Worm (Caenorhabditis elegans): ENCODE results near the gene ccpp-6.

Gene ccpp-6

DNA sequence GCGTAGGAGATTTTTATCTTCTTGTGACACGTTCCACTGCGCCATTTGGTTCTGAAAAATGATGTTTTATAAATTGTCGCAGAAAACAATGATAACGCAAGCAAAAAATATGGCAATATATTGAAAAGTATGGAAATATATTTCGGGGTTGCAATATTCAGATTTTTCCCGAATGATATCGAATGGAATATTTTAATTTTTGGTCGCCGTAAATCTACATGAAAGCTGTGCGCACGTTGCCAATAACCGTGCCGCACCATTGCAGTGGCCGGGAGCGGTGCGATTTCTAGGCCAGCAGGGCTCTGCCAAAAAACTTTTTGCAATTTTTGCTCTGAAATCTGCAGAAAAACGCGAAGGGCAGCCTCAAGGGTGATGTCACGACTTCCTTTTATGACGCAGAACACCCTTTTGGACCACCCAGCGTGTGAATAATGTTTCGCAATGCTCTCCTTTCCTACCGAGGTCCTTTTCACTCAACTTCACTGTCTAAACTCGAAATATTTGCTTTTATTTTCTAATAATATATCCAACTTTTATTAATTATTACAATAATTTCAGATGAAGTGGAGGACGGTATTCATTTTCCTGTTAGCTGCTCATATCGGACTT lies 28.9 kb downstream of the ccpp-6 start, which contains the start of the genes F09E5.11 and bmy-1:
TSS of gene F09E5.11 (minus strand) at position 51 of the 609 bp plus-strand sequence.
TSS of gene bmy-1 (plus strand) at position 559 of the 609 bp plus-strand sequence.
- peak; percentile 21 for TF ChIP-seq ceh-13 (GFP tag; optimal IDR thresholded peaks at IDR 0.05)
- no peak for TF ChIP-seq hmbx-1 (tag; optimal IDR thresholded peaks at IDR 0.05)
- peak; percentile 74 for TF ChIP-seq pes-1 (GFP tag; IDR thresholded peaks at IDR 0.05)
- TF ChIP-seq ets-7 (tag; optimal IDR thresholded peaks at IDR 0.05), result peak; percentile 23
- peak; percentile 61 for TF ChIP-seq F13C5.2 (tag; optimal IDR thresholded peaks at IDR 0.05)
- peak; percentile 79 for TF ChIP-seq tbx-37 (GFP tag; conservative IDR thresholded peaks at IDR 0.05)
- TF ChIP-seq tbx-11 (GFP tag; IDR thresholded peaks at IDR 0.05), result 0 out of 2 replicates have a peak, but pooled peaks have one; percentile 42
- TF ChIP-seq aly-1 (tag; optimal IDR thresholded peaks at IDR 0.05), result no peak
- TF ChIP-seq hmg-4 (GFP tag; optimal IDR thresholded peaks at IDR 0.05), result peak; percentile 74
- no peak for TF ChIP-seq ama-1 (optimal IDR thresholded peaks at IDR 0.05)
- TF ChIP-seq hnd-1 (tag; optimal IDR thresholded peaks at IDR 0.05), result no peak
- TF ChIP-seq scrt-1 (GFP tag; IDR thresholded peaks at IDR 0.05), result no peak
- TF ChIP-seq tra-4 (tag; optimal IDR thresholded peaks at IDR 0.05), result no peak
- TF ChIP-seq sea-1 (GFP tag; conservative IDR thresholded peaks at IDR 0.05), result 0 out of 2 replicates have a peak, but pooled peaks have one; percentile 23
- 0 out of 2 replicates have a peak, but pooled peaks have one; percentile 11 for TF ChIP-seq flt-1 (GFP tag; IDR thresholded peaks at IDR 0.05)
- TF ChIP-seq B0310.2 (tag; optimal IDR thresholded peaks at IDR 0.05), result no peak
- no peak for TF ChIP-seq ceh-36 (tag; optimal IDR thresholded peaks at IDR 0.05)

DNA sequence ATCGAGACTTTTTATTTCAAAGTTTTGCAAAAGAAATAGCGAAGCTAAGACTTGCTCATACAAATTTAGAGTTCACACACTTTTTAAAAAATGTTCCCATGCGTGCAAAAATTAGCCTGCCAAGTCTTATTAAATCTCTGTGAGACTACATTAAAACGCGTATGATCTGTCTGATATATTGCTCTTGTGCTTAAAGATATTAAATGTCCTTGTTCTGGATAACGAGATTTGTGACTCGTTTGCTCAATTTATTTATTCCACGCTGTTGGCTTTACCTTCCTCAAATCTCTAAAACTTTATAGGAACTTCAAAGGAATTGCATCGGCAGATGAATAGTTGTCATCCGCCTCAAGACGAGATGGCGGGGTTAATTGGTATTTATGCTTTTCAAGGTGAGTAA lies 31.7 kb downstream of the ccpp-6 start, which contains the start of gene srg-69:
TSS of gene srg-69 (plus strand) at position 301 of the 400 bp plus-strand sequence.
- TF ChIP-seq flt-1 (GFP tag; IDR thresholded peaks at IDR 0.05), result no peak
- no peak for TF ChIP-seq hmg-4 (GFP tag; optimal IDR thresholded peaks at IDR 0.05)

DNA sequence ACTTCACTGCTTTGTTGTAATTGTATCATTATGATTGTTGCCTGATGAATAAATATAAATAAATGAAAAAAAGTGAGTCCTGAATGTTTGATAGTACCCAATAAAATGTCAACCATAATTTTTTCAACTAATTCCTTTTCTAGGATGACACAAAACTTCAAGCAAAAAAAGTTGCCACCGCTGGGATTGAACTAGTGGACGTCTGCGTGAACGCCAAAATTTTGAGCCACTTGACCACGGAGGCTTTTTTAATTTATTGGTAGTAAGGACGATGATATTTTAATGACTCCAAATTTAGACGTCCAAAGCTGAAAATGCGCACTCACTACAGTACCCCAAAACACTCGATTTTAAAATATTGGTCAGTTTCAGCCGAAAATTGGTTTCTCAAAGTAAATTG lies 33.5 kb downstream of the ccpp-6 start:
- peak; percentile 46; the same call in 1 of the 2 replicates for TF ChIP-seq pes-1 (GFP tag; IDR thresholded peaks at IDR 0.05)
- TF ChIP-seq ets-7 (tag; optimal IDR thresholded peaks at IDR 0.05), result no peak

DNA sequence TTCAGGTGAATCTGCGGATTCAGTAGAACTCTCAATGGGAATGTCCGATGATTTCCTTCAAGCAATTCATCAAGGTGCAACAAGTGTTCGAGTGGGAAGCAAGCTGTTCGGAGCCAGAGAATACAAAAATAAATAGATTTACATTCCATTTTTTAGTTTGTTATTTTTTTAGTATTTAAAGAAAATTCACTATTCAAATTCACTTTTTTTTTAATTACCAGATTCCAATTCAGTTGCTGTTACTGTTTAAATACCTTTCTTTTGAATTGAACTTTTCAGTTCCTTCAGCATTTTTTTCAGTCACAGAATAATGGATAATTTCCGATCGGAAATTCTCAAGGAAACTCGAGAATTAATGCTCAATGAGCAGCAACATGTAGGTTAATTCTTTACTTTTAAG lies 35.3 kb downstream of the ccpp-6 start, which contains the start of gene F09E5.7:
TSS of gene F09E5.7 (plus strand) at position 301 of the 400 bp plus-strand sequence.
- TF ChIP-seq flt-1 (GFP tag; IDR thresholded peaks at IDR 0.05), result no peak

DNA sequence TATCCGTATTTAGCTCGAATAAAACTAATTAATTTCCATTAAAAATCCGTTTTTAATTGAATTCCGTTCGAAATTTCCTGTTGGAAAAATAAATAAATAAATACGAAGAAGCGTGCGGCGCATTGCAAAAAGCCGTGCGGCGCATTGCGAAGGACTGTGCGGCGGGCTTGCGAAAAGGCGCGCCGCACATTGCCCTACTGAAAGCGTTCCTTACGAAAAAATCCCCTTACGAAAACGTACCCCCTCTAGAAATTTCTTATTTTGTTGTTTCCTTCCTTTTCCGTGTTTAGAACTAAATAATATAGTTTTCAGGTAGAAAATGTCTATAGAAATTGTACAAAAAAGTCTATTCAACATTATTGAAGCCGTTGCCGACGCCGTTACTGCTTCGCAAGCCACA lies 36.8 kb downstream of the ccpp-6 start, which contains the start of gene F09E5.8:
TSS of gene F09E5.8 (plus strand) at position 313 of the 400 bp plus-strand sequence.
- TF ChIP-seq tbx-11 (GFP tag; IDR thresholded peaks at IDR 0.05), result peak; percentile 76
- TF ChIP-seq pes-1 (GFP tag; IDR thresholded peaks at IDR 0.05), result peak; percentile 81
- 0 out of 2 replicates have a peak, but pooled peaks have one; percentile 35 for TF ChIP-seq scrt-1 (GFP tag; IDR thresholded peaks at IDR 0.05)

DNA sequence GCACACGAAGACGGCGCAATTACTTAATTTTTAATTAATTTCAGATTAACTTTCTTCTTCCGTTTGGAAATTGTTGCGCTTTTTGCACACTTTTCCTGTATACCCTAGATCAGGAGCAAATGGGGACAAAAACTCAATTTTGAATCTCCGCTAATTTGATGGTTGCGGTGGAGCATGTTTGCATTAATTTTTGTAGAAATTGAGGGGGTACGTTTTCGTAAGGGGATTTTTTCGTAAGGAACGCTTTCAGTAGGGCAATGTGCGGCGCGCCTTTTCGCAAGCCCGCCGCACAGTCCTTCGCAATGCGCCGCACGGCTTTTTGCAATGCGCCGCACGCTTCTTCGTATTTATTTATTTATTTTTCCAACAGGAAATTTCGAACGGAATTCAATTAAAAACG lies 40.8 kb downstream of the ccpp-6 start:
- TF ChIP-seq tbx-11 (GFP tag; IDR thresholded peaks at IDR 0.05) (peak; percentile 78; the same call in 1 of the 2 replicates), flt-1 (GFP tag; IDR thresholded peaks at IDR 0.05) (0 out of 2 replicates have a peak, but pooled peaks have one; percentile 32), sea-1 (GFP tag; conservative IDR thresholded peaks at IDR 0.05) (peak; percentile 87), tbx-37 (GFP tag; conservative IDR thresholded peaks at IDR 0.05) (0 out of 2 replicates have a peak, but pooled peaks have one; percentile 35), pes-1 (GFP tag; IDR thresholded peaks at IDR 0.05) (peak; percentile 79; the same call in 1 of the 2 replicates), scrt-1 (GFP tag; IDR thresholded peaks at IDR 0.05) (peak; percentile 66; the same call in 1 of the 2 replicates)

DNA sequence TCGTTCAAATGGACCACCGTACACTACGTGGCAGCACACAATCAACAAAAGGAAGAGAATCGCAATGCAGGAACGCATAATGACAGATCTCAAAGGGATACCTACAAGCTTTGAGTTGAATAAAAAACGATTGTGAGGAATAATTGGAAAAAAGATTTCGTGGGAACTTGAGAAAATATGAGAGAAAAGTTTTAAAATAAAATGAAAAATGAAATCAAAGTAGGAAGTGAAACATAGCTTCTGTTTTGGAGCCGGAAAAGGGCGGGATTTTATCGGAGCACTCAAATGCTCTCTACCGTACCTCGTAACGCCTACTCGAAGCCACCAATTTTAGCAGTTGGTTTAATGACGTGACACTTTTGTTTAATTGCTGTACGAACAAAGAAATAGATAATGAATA lies 42.3 kb downstream of the ccpp-6 start, which contains the start of gene F09E5.14:
TSS of gene F09E5.14 (minus strand) at position 101 of the 400 bp plus-strand sequence.
- no peak for TF ChIP-seq tbx-11 (GFP tag; IDR thresholded peaks at IDR 0.05)
- no peak for TF ChIP-seq sea-1 (GFP tag; conservative IDR thresholded peaks at IDR 0.05)
- no peak for TF ChIP-seq flt-1 (GFP tag; IDR thresholded peaks at IDR 0.05)
- no peak for TF ChIP-seq ets-7 (tag; optimal IDR thresholded peaks at IDR 0.05)
- no peak for TF ChIP-seq tbx-37 (GFP tag; conservative IDR thresholded peaks at IDR 0.05)
- TF ChIP-seq hmbx-1 (tag; optimal IDR thresholded peaks at IDR 0.05), result no peak
- TF ChIP-seq ama-1 (optimal IDR thresholded peaks at IDR 0.05), result no peak

DNA sequence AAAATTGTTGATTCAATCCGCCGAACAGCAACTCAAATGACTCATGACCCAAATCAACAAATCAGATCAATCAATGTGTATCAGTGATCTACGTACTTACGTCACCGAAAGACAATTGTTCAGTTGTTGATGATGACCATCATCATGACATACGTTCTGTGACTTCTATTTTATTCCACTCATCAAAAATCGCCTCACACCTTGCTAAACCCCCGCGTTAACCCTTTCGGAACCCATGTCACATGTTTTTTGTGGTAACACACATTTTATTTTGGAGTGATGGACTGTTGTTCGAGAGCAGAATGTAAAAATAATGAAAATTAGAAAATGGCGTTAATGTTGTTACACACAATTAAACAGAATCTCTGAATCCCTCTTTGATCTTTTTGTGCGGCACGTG lies 44.7 kb downstream of the ccpp-6 start:
- no peak for TF ChIP-seq B0310.2 (tag; optimal IDR thresholded peaks at IDR 0.05)
- TF ChIP-seq hmbx-1 (tag; optimal IDR thresholded peaks at IDR 0.05), result no peak
- no peak for TF ChIP-seq sea-1 (GFP tag; conservative IDR thresholded peaks at IDR 0.05)
- TF ChIP-seq tbx-37 (GFP tag; conservative IDR thresholded peaks at IDR 0.05), result no peak
- no peak for TF ChIP-seq tbx-11 (GFP tag; IDR thresholded peaks at IDR 0.05)
- TF ChIP-seq flt-1 (GFP tag; IDR thresholded peaks at IDR 0.05), result no peak

DNA sequence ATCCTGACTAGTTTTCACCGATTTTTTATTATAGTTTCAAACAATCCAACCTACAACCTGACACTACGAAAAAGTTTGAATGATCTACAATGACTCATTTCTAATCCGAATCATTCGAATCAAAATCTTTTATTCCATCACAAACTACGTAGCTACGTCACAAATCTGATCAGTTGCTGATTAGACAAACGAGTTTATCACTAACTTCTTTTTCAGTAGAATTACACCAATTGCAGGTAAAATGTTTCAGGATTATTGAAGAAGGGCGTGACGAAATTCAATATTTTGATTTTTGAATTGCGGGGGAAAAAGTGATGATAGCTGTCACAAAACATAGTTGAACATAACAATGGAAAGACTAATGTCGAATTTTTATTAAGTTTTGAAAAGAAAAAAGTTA lies 45.5 kb downstream of the ccpp-6 start:
- TF ChIP-seq F13C5.2 (tag; optimal IDR thresholded peaks at IDR 0.05), result no peak
- TF ChIP-seq tbx-11 (GFP tag; IDR thresholded peaks at IDR 0.05), result no peak
- TF ChIP-seq hmbx-1 (tag; optimal IDR thresholded peaks at IDR 0.05), result no peak
- no peak for TF ChIP-seq B0310.2 (tag; optimal IDR thresholded peaks at IDR 0.05)
- no peak for TF ChIP-seq ets-7 (tag; optimal IDR thresholded peaks at IDR 0.05)
- TF ChIP-seq tra-4 (tag; optimal IDR thresholded peaks at IDR 0.05), result no peak
- TF ChIP-seq hmg-4 (GFP tag; optimal IDR thresholded peaks at IDR 0.05), result no peak
- TF ChIP-seq aly-1 (tag; optimal IDR thresholded peaks at IDR 0.05), result no peak
- TF ChIP-seq hnd-1 (tag; optimal IDR thresholded peaks at IDR 0.05), result no peak
- no peak for TF ChIP-seq sea-1 (GFP tag; conservative IDR thresholded peaks at IDR 0.05)
- TF ChIP-seq ceh-36 (tag; optimal IDR thresholded peaks at IDR 0.05), result no peak
- TF ChIP-seq pes-1 (GFP tag; IDR thresholded peaks at IDR 0.05), result no peak
- no peak for TF ChIP-seq tbx-37 (GFP tag; conservative IDR thresholded peaks at IDR 0.05)
- no peak for TF ChIP-seq flt-1 (GFP tag; IDR thresholded peaks at IDR 0.05)
- no peak for TF ChIP-seq ama-1 (optimal IDR thresholded peaks at IDR 0.05)
- no peak for TF ChIP-seq scrt-1 (GFP tag; IDR thresholded peaks at IDR 0.05)
